Worm (Caenorhabditis elegans): Measurements from ENCODE around the gene F37C4.6.
"Not testable (repeated sequence)": the region's sequence is repeated elsewhere in the genome, so short reads cannot be mapped to it uniquely, and the experiment has no call there.

F37C4.6 gene

ce11 chrIV:3917405-3917804 is 39.3 kb upstream of the F37C4.6 start, which contains the start of gene F56D6.14:
TSS of gene F56D6.14 (plus strand) at chrIV:3917705.
- no peak for TF ChIP-seq rnt-1 (tag; optimal IDR thresholded peaks at IDR 0.05)
- TF ChIP-seq ama-1 (optimal IDR thresholded peaks at IDR 0.05): no peak
- TF ChIP-seq lin-11 (tag; optimal IDR thresholded peaks at IDR 0.05): no peak

- TF ChIP-seq pros-1 (tag; optimal IDR thresholded peaks at IDR 0.05) (no peak), ceh-30 (tag; optimal IDR thresholded peaks at IDR 0.05) (no peak)
Measured at ce11 chrIV:3915296-3915695, 37.2 kb upstream of the F37C4.6 start, which contains the start of gene srz-20. TSS of gene srz-20 (plus strand) at chrIV:3915596.

- TF ChIP-seq pax-1 (tag; optimal IDR thresholded peaks at IDR 0.05) (no peak), ceh-14 (tag; optimal IDR thresholded peaks at IDR 0.05) (no peak), dmd-4 (tag; optimal IDR thresholded peaks at IDR 0.05; ENCODE audit: borderline replicate concordance) (no peak), elt-2 (tag; optimal IDR thresholded peaks at IDR 0.05) (no peak), ama-1 (optimal IDR thresholded peaks at IDR 0.05) (no peak), dve-1 (tag; optimal IDR thresholded peaks at IDR 0.05) (no peak), nhr-232 (tag; optimal IDR thresholded peaks at IDR 0.05) (no peak), rnt-1 (tag; optimal IDR thresholded peaks at IDR 0.05) (no peak), syd-9 (tag; optimal IDR thresholded peaks at IDR 0.05) (no peak), nhr-11 (tag; optimal IDR thresholded peaks at IDR 0.05) (no peak), hlh-8 (tag; optimal IDR thresholded peaks at IDR 0.05) (no peak), pha-4 (tag; optimal IDR thresholded peaks at IDR 0.05) (no peak), C38D4.7 (GFP tag; optimal IDR thresholded peaks at IDR 0.05) (no peak), unc-86 (tag; optimal IDR thresholded peaks at IDR 0.05) (no peak), ceh-31 (tag; optimal IDR thresholded peaks at IDR 0.05) (no peak), che-1 (tag; optimal IDR thresholded peaks at IDR 0.05) (no peak), pat-9 (tag; optimal IDR thresholded peaks at IDR 0.05) (no peak), mec-3 (tag; optimal IDR thresholded peaks at IDR 0.05; ENCODE audit: borderline replicate concordance) (no peak), tbx-2 (tag; optimal IDR thresholded peaks at IDR 0.05) (no peak)
Measured at ce11 chrIV:3914462-3914861, 36.3 kb upstream of the F37C4.6 start, which contains the start of gene F56D6.19. TSS of gene F56D6.19 (plus strand) at chrIV:3914762.

DNA sequence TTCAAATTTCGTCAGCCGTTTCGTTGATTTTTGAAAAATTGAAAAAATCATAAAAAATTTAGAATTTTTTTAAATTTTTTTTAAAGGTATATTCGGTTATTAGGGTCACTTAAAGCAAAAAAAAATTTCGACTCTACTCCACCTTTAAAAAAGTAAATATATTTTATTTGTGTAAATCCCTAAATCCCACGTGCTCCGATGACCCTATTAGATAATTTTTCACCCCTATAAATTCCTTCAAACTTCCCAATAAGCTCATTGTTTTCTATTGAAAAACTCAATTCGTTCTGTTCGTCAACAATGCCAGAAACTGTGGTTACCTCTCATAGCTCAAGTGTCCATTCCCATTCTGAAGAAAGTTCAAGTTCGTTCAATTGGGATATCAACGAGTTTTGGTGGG is 34.5 kb upstream of the F37C4.6 start, which contains the start of gene F56D6.20:
Gene F56D6.20 (plus strand): TSS at position 301 of the 400 bp plus-strand sequence.
- TF ChIP-seq ahr-1 (tag; optimal IDR thresholded peaks at IDR 0.05) (no peak), F13H6.1 (tag; optimal IDR thresholded peaks at IDR 0.05) (no peak), ceh-48 (tag; optimal IDR thresholded peaks at IDR 0.05) (no peak), ttx-3 (tag; optimal IDR thresholded peaks at IDR 0.05) (no peak)

ce11 chrIV:3911848-3912247 is 33.7 kb upstream of the F37C4.6 start, which contains the start of gene F56D6.18:
TSS of gene F56D6.18 (minus strand) at chrIV:3911948.
- not testable (repeated sequence) for TF ChIP-seq ceh-24 (tag; optimal IDR thresholded peaks at IDR 0.05); dve-1 (tag; optimal IDR thresholded peaks at IDR 0.05); hlh-30 (tag; optimal IDR thresholded peaks at IDR 0.05; ENCODE audit: insufficient read depth)

- TF ChIP-seq tbx-2 (tag; optimal IDR thresholded peaks at IDR 0.05) (no peak), dmd-4 (tag; optimal IDR thresholded peaks at IDR 0.05; ENCODE audit: borderline replicate concordance) (no peak), hlh-15 (tag; optimal IDR thresholded peaks at IDR 0.05) (no peak), sdc-2 (tag; optimal IDR thresholded peaks at IDR 0.05) (no peak), unc-86 (tag; optimal IDR thresholded peaks at IDR 0.05) (no peak), ceh-48 (tag; optimal IDR thresholded peaks at IDR 0.05) (no peak), nhr-232 (tag; optimal IDR thresholded peaks at IDR 0.05) (no peak), gmeb-2 (tag; optimal IDR thresholded peaks at IDR 0.05) (no peak), hlh-30 (tag; optimal IDR thresholded peaks at IDR 0.05; ENCODE audit: insufficient read depth) (no peak), pha-2 (tag; optimal IDR thresholded peaks at IDR 0.05) (no peak), lim-6 (tag; optimal IDR thresholded peaks at IDR 0.05) (no peak), elt-4 (tag; optimal IDR thresholded peaks at IDR 0.05) (no peak), eyg-1 (tag; optimal IDR thresholded peaks at IDR 0.05) (no peak), npax-4 (tag; optimal IDR thresholded peaks at IDR 0.05) (no peak), nfya-1 (tag; optimal IDR thresholded peaks at IDR 0.05) (no peak), ceh-30 (tag; optimal IDR thresholded peaks at IDR 0.05) (no peak), madf-2 (tag; optimal IDR thresholded peaks at IDR 0.05) (no peak), K09A11.1 (tag; optimal IDR thresholded peaks at IDR 0.05; ENCODE audit: insufficient read depth) (no peak), Y22D7AL.16 (tag; optimal IDR thresholded peaks at IDR 0.05) (no peak), pros-1 (tag; optimal IDR thresholded peaks at IDR 0.05) (no peak)
Measured at ce11 chrIV:3909114-3909513, 31.0 kb upstream of the F37C4.6 start, which contains the start of gene F56D6.13. TSS of gene F56D6.13 (plus strand) at chrIV:3909414.
